Worm (Caenorhabditis elegans) whole organism, L4 larva: Measurements from ENCODE around the gene paml-1.

Experiments used
- F10B5.3 ChIP-seq: sonication (generic microtip); optimal IDR thresholded peaks from 2 replicates; lab custom pipeline; 2016; ENCODE audit warnings: mild to moderate bottlenecking, missing genetic modification characterization, missing compliant biosample characterization
- F37D6.2 ChIP-seq: sonication (generic microtip); optimal IDR thresholded peaks from 2 replicates; lab custom pipeline; 2016; ENCODE audit warnings: mild to moderate bottlenecking, missing genetic modification characterization, missing compliant biosample characterization
- F44E2.7 ChIP-seq: fragments of 200-800 bp; sonication (Bioruptor generic); IDR thresholded peaks from 2 replicates; pipeline ENCODE4 v2.1.2; 2022; ENCODE audit warnings: missing genetic modification characterization, missing compliant biosample characterization
- R02D3.7 ChIP-seq: fragments of 150-350 bp; sonication (generic microtip); optimal IDR thresholded peaks from 3 replicates; lab custom pipeline; 2014; ENCODE audit warnings: missing biosample characterization, missing genetic modification characterization
- T20F7.1 ChIP-seq: fragments of 200-800 bp; sonication (Bioruptor generic); optimal IDR thresholded peaks from 2 replicates; lab custom pipeline; 2018; ENCODE audit warnings: mild to moderate bottlenecking, missing genetic modification characterization, missing compliant biosample characterization
- T26A8.4 ChIP-seq: fragments of 200-800 bp; sonication (Bioruptor generic); IDR thresholded peaks from 2 replicates; pipeline ENCODE4 v1.3.6; 2022; ENCODE audit warnings: missing genetic modification characterization, missing compliant biosample characterization
- Y105C5A.15 ChIP-seq: fragments of 200-800 bp; sonication (Bioruptor generic); IDR thresholded peaks from 2 replicates; pipeline ENCODE4 v1.3.6; 2022; ENCODE audit warnings: missing genetic modification characterization, missing compliant biosample characterization
- ZK337.2 ChIP-seq: fragments of 200-800 bp; sonication (Bioruptor generic); IDR thresholded peaks from 2 replicates; pipeline ENCODE4 v1.3.6; 2022; ENCODE audit warnings: missing genetic modification reagents, missing genetic modification characterization, missing compliant biosample characterization
- aha-1 ChIP-seq: fragments of 150-350 bp; peaks from one replicate; lab custom pipeline; 2014; ENCODE audit warnings: missing biosample characterization, missing genetic modification characterization
- ceh-32 ChIP-seq: sonication (generic microtip); optimal IDR thresholded peaks from 2 replicates; lab custom pipeline; 2016; ENCODE audit warnings: mild to moderate bottlenecking, missing genetic modification characterization, missing compliant biosample characterization; ENCODE audit not compliant: poor library complexity
- ceh-82 ChIP-seq: sonication (generic microtip); optimal IDR thresholded peaks from 2 replicates; lab custom pipeline; 2017; ENCODE audit warnings: missing biosample characterization, missing genetic modification characterization
- ctbp-1 ChIP-seq: fragments of 200-800 bp; sonication (Bioruptor generic); IDR thresholded peaks from 2 replicates; pipeline ENCODE4 v1.3.6; 2022; ENCODE audit warnings: missing genetic modification reagents, missing genetic modification characterization, missing compliant biosample characterization
- daf-12 ChIP-seq: fragments of 150-350 bp; optimal IDR thresholded peaks from 2 replicates; lab custom pipeline; 2014; ENCODE audit warnings: missing biosample characterization, missing genetic modification reagents, missing genetic modification characterization
- daf-16 ChIP-seq, 3 experiments: sonication (generic microtip); optimal IDR thresholded peaks; 2 replicates each; lab custom pipeline; 2016 to 2017; ENCODE audit warnings: missing genetic modification characterization in 3 of 3, missing genetic modification reagents in 3 of 3, mild to moderate bottlenecking in 2 of 3, missing compliant biosample characterization in 2 of 3, missing biosample characterization in 1 of 3, moderate library complexity in 1 of 3
- daf-19 ChIP-seq: fragments of 200-800 bp; sonication (Bioruptor generic); conservative IDR thresholded peaks from 2 replicates; pipeline ENCODE4 v1.3.6; 2022; ENCODE audit warnings: missing genetic modification characterization, missing compliant biosample characterization
- daf-8 ChIP-seq: fragments of 200-800 bp; sonication (Bioruptor generic); IDR thresholded peaks from 2 replicates; pipeline ENCODE4 v1.3.6; 2022; ENCODE audit warnings: missing genetic modification characterization, missing compliant biosample characterization
- dpl-1 ChIP-seq: fragments of 150-350 bp; optimal IDR thresholded peaks from 2 replicates; lab custom pipeline; 2014; ENCODE audit warnings: missing biosample characterization, missing genetic modification reagents, missing genetic modification characterization
- dve-1 ChIP-seq: sonication (generic microtip); optimal IDR thresholded peaks from 2 replicates; lab custom pipeline; 2017; ENCODE audit warnings: antibody characterized with exemption, mild to moderate bottlenecking, missing genetic modification characterization, missing compliant biosample characterization; ENCODE audit not compliant: insufficient read depth
- gei-8 ChIP-seq: fragments of 200-800 bp; sonication (Bioruptor generic); optimal IDR thresholded peaks from 2 replicates; lab custom pipeline; 2018; ENCODE audit warnings: mild to moderate bottlenecking, missing genetic modification characterization, missing compliant biosample characterization
- jun-1 ChIP-seq: fragments of 150-350 bp; optimal IDR thresholded peaks from 2 replicates; lab custom pipeline; 2014; ENCODE audit warnings: missing biosample characterization, missing genetic modification reagents, missing genetic modification characterization
- lim-7 ChIP-seq: fragments of 200-800 bp; sonication (Bioruptor generic); IDR thresholded peaks from 2 replicates; pipeline ENCODE4 v1.3.6; 2022; ENCODE audit warnings: missing genetic modification characterization, missing compliant biosample characterization
- lin-38 ChIP-seq: fragments of 200-800 bp; sonication (Bioruptor generic); IDR thresholded peaks from 2 replicates; pipeline ENCODE4 v1.3.6; 2022; ENCODE audit warnings: missing genetic modification reagents, missing genetic modification characterization, missing compliant biosample characterization
- lin-39 ChIP-seq: fragments of 150-350 bp; optimal IDR thresholded peaks from 2 replicates; lab custom pipeline; 2014; ENCODE audit warnings: missing biosample characterization, missing genetic modification reagents, missing genetic modification characterization
- lir-3 ChIP-seq: sonication (generic microtip); optimal IDR thresholded peaks from 2 replicates; lab custom pipeline; 2016; ENCODE audit warnings: mild to moderate bottlenecking, missing genetic modification characterization, missing compliant biosample characterization
- madf-5 ChIP-seq, 2 experiments: fragments of 200-800 bp; sonication (Bioruptor generic); IDR thresholded peaks; 2 replicates each; pipeline ENCODE4 v1.3.6; 2022; ENCODE audit warnings: missing compliant biosample characterization in 2 of 2, missing genetic modification characterization in 2 of 2
- madf-9 ChIP-seq: fragments of 200-800 bp; sonication (Bioruptor generic); conservative IDR thresholded peaks from 2 replicates; pipeline ENCODE4 v1.3.6; 2022; ENCODE audit warnings: missing genetic modification reagents, missing genetic modification characterization, missing compliant biosample characterization
- mxl-3 ChIP-seq: fragments of 200-800 bp; sonication (Bioruptor generic); optimal IDR thresholded peaks from 2 replicates; lab custom pipeline; 2018; ENCODE audit warnings: mild to moderate bottlenecking, missing genetic modification characterization, missing compliant biosample characterization
- nhr-102 ChIP-seq: sonication (generic microtip); optimal IDR thresholded peaks from 2 replicates; lab custom pipeline; 2016; ENCODE audit warnings: mild to moderate bottlenecking, missing genetic modification characterization, moderate library complexity, missing compliant biosample characterization
- nhr-11 ChIP-seq: fragments of 150-350 bp; optimal IDR thresholded peaks from 2 replicates; lab custom pipeline; 2014; ENCODE audit warnings: missing biosample characterization, missing genetic modification characterization
- nhr-25 ChIP-seq: sonication (generic microtip); optimal IDR thresholded peaks from 2 replicates; lab custom pipeline; 2017; ENCODE audit warnings: missing genetic modification characterization, mild to moderate bottlenecking, missing compliant biosample characterization, antibody characterized with exemption, moderate library complexity, borderline replicate concordance; ENCODE audit not compliant: insufficient read depth
- nhr-28 ChIP-seq: fragments of 150-350 bp; optimal IDR thresholded peaks from 2 replicates; lab custom pipeline; 2014; ENCODE audit warnings: missing biosample characterization, missing genetic modification characterization
- nhr-41 ChIP-seq: fragments of 200-800 bp; sonication (Bioruptor generic); IDR thresholded peaks from 2 replicates; pipeline ENCODE4 v1.3.6; 2022; ENCODE audit warnings: missing genetic modification reagents, missing genetic modification characterization, missing compliant biosample characterization
- nhr-42 ChIP-seq: fragments of 200-800 bp; sonication (Bioruptor generic); IDR thresholded peaks from 2 replicates; pipeline ENCODE4 v1.3.6; 2022; ENCODE audit warnings: missing genetic modification characterization, missing compliant biosample characterization
- nhr-6 ChIP-seq: fragments of 150-350 bp; optimal IDR thresholded peaks from 2 replicates; lab custom pipeline; 2014; ENCODE audit warnings: missing biosample characterization, missing genetic modification characterization
- nhr-76 ChIP-seq: fragments of 150-350 bp; optimal IDR thresholded peaks from 2 replicates; lab custom pipeline; 2014; ENCODE audit warnings: missing biosample characterization, missing genetic modification characterization
- pha-4 ChIP-seq, 2 experiments: fragments of 150-350 bp in 1 of 2; fragments of 200-800 bp in 1 of 2; sonication (Bioruptor generic) in 1 of 2; IDR thresholded peaks in 1 of 2; optimal IDR thresholded peaks in 1 of 2; 2 replicates each; pipeline versions ENCODE4 v1.3.6 to Lab custom; 2014 to 2022; ENCODE audit warnings: missing genetic modification characterization in 2 of 2, missing genetic modification reagents in 2 of 2, missing biosample characterization in 1 of 2, missing compliant biosample characterization in 1 of 2
- php-3 ChIP-seq: fragments of 200-800 bp; sonication (Bioruptor generic); IDR thresholded peaks from 2 replicates; pipeline ENCODE4 v1.3.6; 2022; ENCODE audit warnings: missing genetic modification reagents, missing genetic modification characterization, missing compliant biosample characterization
- pqm-1 ChIP-seq: sonication (generic microtip); optimal IDR thresholded peaks from 2 replicates; lab custom pipeline; 2017; ENCODE audit warnings: missing biosample characterization, missing genetic modification characterization
- saeg-2 ChIP-seq: fragments of 200-800 bp; sonication (Bioruptor generic); IDR thresholded peaks from 2 replicates; pipeline ENCODE4 v1.3.6; 2022; ENCODE audit warnings: missing genetic modification reagents, missing genetic modification characterization, missing compliant biosample characterization
- set-16 ChIP-seq: fragments of 200-800 bp; sonication (Bioruptor generic); IDR thresholded peaks from 2 replicates; pipeline ENCODE4 v1.3.6; 2022; ENCODE audit warnings: missing genetic modification reagents, missing genetic modification characterization, missing compliant biosample characterization
- snpc-4 ChIP-seq: fragments of 150-350 bp; optimal IDR thresholded peaks from 2 replicates; lab custom pipeline; 2014; ENCODE audit warnings: missing biosample characterization, missing genetic modification characterization
- spr-3 ChIP-seq: fragments of 200-800 bp; sonication (Bioruptor generic); optimal IDR thresholded peaks from 2 replicates; lab custom pipeline; 2018; ENCODE audit warnings: mild to moderate bottlenecking, missing genetic modification characterization, missing compliant biosample characterization
- tag-97 ChIP-seq: fragments of 200-800 bp; sonication (Bioruptor generic); IDR thresholded peaks from 2 replicates; pipeline ENCODE4 v1.3.6; 2022; ENCODE audit warnings: missing genetic modification characterization, missing compliant biosample characterization
- unc-62 ChIP-seq, 3 experiments: fragments of 150-350 bp in 1 of 3; sonication (generic microtip); optimal IDR thresholded peaks in 2 of 3; peaks in 1 of 3; 1 replicate in 1 of 3; 2 replicates in 2 of 3; lab custom pipeline; 2014 to 2017; ENCODE audit warnings: missing biosample characterization in 3 of 3, missing genetic modification characterization in 3 of 3, missing genetic modification reagents in 3 of 3, missing genotype in 1 of 3
- zag-1 ChIP-seq: fragments of 150-350 bp; optimal IDR thresholded peaks from 2 replicates; lab custom pipeline; 2014; ENCODE audit warnings: missing biosample characterization, missing genetic modification characterization
- zfp-2 ChIP-seq: sonication (generic microtip); optimal IDR thresholded peaks from 2 replicates; lab custom pipeline; 2016; ENCODE audit warnings: mild to moderate bottlenecking, missing genetic modification characterization, missing compliant biosample characterization
- zip-11 ChIP-seq: fragments of 200-800 bp; sonication (Bioruptor generic); IDR thresholded peaks from 2 replicates; pipeline ENCODE4 v1.3.6; 2022; ENCODE audit warnings: missing genetic modification characterization, missing compliant biosample characterization
- zip-2 ChIP-seq: fragments of 150-350 bp; optimal IDR thresholded peaks from 2 replicates; lab custom pipeline; 2014; ENCODE audit warnings: missing biosample characterization, missing genetic modification characterization
- ztf-11 ChIP-seq: fragments of 150-350 bp; optimal IDR thresholded peaks from 2 replicates; lab custom pipeline; 2014; ENCODE audit warnings: missing biosample characterization, missing genetic modification characterization

paml-1 gene

ce11 chrIII:10214540-10214979, 19.3 kb downstream of the paml-1 start (continued):
- TF ChIP-seq jun-1, result peak; percentile 49
- TF ChIP-seq R02D3.7 (tag; lab: Kevin White, UChicago), result no peak
- TF ChIP-seq daf-19 (GFP tag; lab: Robert Waterston, UW), result no peak
- TF ChIP-seq madf-9, result peak; percentile 79
- no peak for TF ChIP-seq unc-62 (GFP tag; optimal IDR thresholded peaks at IDR 0.05 in 1 of 2; lab: Kevin White, UChicago)
- TF ChIP-seq unc-62 (tag; optimal IDR thresholded peaks at IDR 0.05; lab: Kevin White, UChicago), result no peak
- TF ChIP-seq F10B5.3 (tag; lab: Kevin White, UChicago), result peak; percentile 33
- TF ChIP-seq ZK337.2 (GFP tag; lab: Robert Waterston, UW), result 0 out of 2 replicates have a peak, but pooled peaks have one; percentile 25
- 0 out of 2 replicates have a peak, but pooled peaks have one; percentile 19 for TF ChIP-seq nhr-41 (GFP tag; lab: Robert Waterston, UW)
- TF ChIP-seq nhr-25, result peak; percentile 69
- no peak for TF ChIP-seq pqm-1
- no peak for TF ChIP-seq mxl-3 (GFP tag; lab: Kevin White, UChicago)
- no peak for TF ChIP-seq aha-1
- TF ChIP-seq gei-8, result peak; percentile 52
- TF ChIP-seq F44E2.7 (GFP tag; lab: Robert Waterston, UW), result no peak
- TF ChIP-seq spr-3, result peak; percentile 80
- no peak for TF ChIP-seq F37D6.2 (tag; lab: Kevin White, UChicago)
- TF ChIP-seq T20F7.1 (GFP tag; lab: Kevin White, UChicago), result no peak
- TF ChIP-seq ztf-11 (tag; lab: Kevin White, UChicago), result no peak
- peak; percentile 91 for TF ChIP-seq T26A8.4 (GFP tag; lab: Robert Waterston, UW)
- TF ChIP-seq nhr-11, result no peak
- no peak for TF ChIP-seq ceh-82 (tag; lab: Kevin White, UChicago)
- no peak for TF ChIP-seq zip-11 (GFP tag; lab: Robert Waterston, UW)
- no peak for TF ChIP-seq daf-12 (tag; lab: Kevin White, UChicago)
- TF ChIP-seq snpc-4 (tag; lab: Kevin White, UChicago), result no peak
- no peak for TF ChIP-seq lir-3 (tag; lab: Kevin White, UChicago)
- no peak for TF ChIP-seq daf-8 (GFP tag; lab: Robert Waterston, UW)
- TF ChIP-seq saeg-2 (GFP tag; lab: Robert Waterston, UW), result 0 out of 2 replicates have a peak, but pooled peaks have one; percentile 43
- TF ChIP-seq ceh-32, result no peak
- peak; percentile 83 for TF ChIP-seq pha-4 (GFP tag; IDR thresholded peaks at IDR 0.05; lab: Robert Waterston, UW)
- TF ChIP-seq pha-4 (tag; optimal IDR thresholded peaks at IDR 0.05; lab: Kevin White, UChicago), result no peak
- TF ChIP-seq zfp-2 (tag; lab: Kevin White, UChicago), result peak; percentile 5
- TF ChIP-seq lim-7, result 0 out of 2 replicates have a peak, but pooled peaks have one; percentile 32
- no peak for TF ChIP-seq dpl-1
- no peak; a peak in 1 of 4 replicates for TF ChIP-seq madf-5 (GFP tag; IDR thresholded peaks at IDR 0.05; lab: Robert Waterston, UW)
- TF ChIP-seq tag-97 (GFP tag; lab: Robert Waterston, UW), result no peak
- 0 out of 2 replicates have a peak, but pooled peaks have one; percentile 56 for TF ChIP-seq ctbp-1 (GFP tag; lab: Robert Waterston, UW)
- TF ChIP-seq nhr-102 (tag; lab: Kevin White, UChicago), result peak; percentile 79
- TF ChIP-seq nhr-6 (tag; lab: Kevin White, UChicago), result no peak
- TF ChIP-seq zag-1 (tag; lab: Kevin White, UChicago), result no peak
- peak; percentile 27; the same call in 1 of the 2 replicates for TF ChIP-seq set-16 (GFP tag; lab: Robert Waterston, UW)
- no peak for TF ChIP-seq lin-39 (tag; lab: Kevin White, UChicago)
- TF ChIP-seq daf-16 (GFP tag; optimal IDR thresholded peaks at IDR 0.05; lab: Kevin White, UChicago), result peak; percentile 40 to 51
- TF ChIP-seq daf-16 (tag; optimal IDR thresholded peaks at IDR 0.05; lab: Kevin White, UChicago), result peak; percentile 69
- TF ChIP-seq Y105C5A.15 (GFP tag; lab: Robert Waterston, UW), result peak; percentile 90
- TF ChIP-seq lin-38 (GFP tag; lab: Robert Waterston, UW), result peak; percentile 75
- peak; percentile 71; the same call in 1 of the 2 replicates for TF ChIP-seq nhr-42 (GFP tag; lab: Robert Waterston, UW)
- TF ChIP-seq nhr-76 (tag; lab: Kevin White, UChicago), result no peak
- TF ChIP-seq zip-2, result peak; percentile 45
- peak; percentile 87 for TF ChIP-seq dve-1 (tag; lab: Kevin White, UChicago)
- no peak for TF ChIP-seq nhr-28
- 0 out of 2 replicates have a peak, but pooled peaks have one; percentile 63 for TF ChIP-seq php-3 (GFP tag; lab: Robert Waterston, UW)
